Fruit fly (Drosophila melanogaster) whole organism, embryonic: ENCODE measurements around the gene term.
A peak's percentile ranks its signal among the peaks of the same experiment; 100 is the strongest.

ENCODE experiments used
- Antp ChIP-seq: fragments of 200-800 bp; sonication (Bioruptor generic); optimal IDR thresholded peaks from 3 replicates; lab custom pipeline; 2016; ENCODE audit warnings: missing biosample characterization, missing genetic modification characterization
- Bdp1 ChIP-seq: fragments of 200-800 bp; sonication (Bioruptor generic); optimal IDR thresholded peaks from 3 replicates; lab custom pipeline; 2016; ENCODE audit warnings: missing biosample characterization, missing genetic modification characterization
- CG10267 ChIP-seq: fragments of 200-800 bp; sonication (Bioruptor generic); optimal IDR thresholded peaks from 2 replicates; lab custom pipeline; 2018; ENCODE audit warnings: missing biosample characterization, mild to moderate bottlenecking, missing genetic modification characterization, moderate library complexity
- CG10366 ChIP-seq: fragments of 200-800 bp; sonication (Bioruptor generic); IDR thresholded peaks from 2 replicates; pipeline ENCODE4 v1.3.6; 2022; ENCODE audit warnings: missing biosample characterization, missing genetic modification characterization
- CG11504 ChIP-seq: fragments of 200-800 bp; sonication (Bioruptor generic); optimal IDR thresholded peaks from 3 replicates; lab custom pipeline; 2019; ENCODE audit warnings: missing biosample characterization, mild to moderate bottlenecking, missing genetic modification characterization, moderate library complexity
- CG12299 ChIP-seq: fragments of 200-800 bp; sonication (Bioruptor generic); optimal IDR thresholded peaks from 2 replicates; lab custom pipeline; 2018; ENCODE audit warnings: missing biosample characterization, mild to moderate bottlenecking, missing genetic modification characterization
- CG13624 ChIP-seq: fragments of 200-800 bp; sonication (Bioruptor generic); optimal IDR thresholded peaks from 2 replicates; lab custom pipeline; 2016; ENCODE audit warnings: missing biosample characterization, missing genetic modification characterization
- CG14667 ChIP-seq: fragments of 200-800 bp; sonication (Bioruptor generic); IDR thresholded peaks from 2 replicates; pipeline ENCODE4 v1.3.6; 2022; ENCODE audit warnings: missing biosample characterization, missing genetic modification characterization
- CG14710 ChIP-seq: fragments of 200-800 bp; sonication (Bioruptor generic); optimal IDR thresholded peaks from 3 replicates; lab custom pipeline; 2019; ENCODE audit warnings: missing biosample characterization, mild to moderate bottlenecking, missing genetic modification characterization, moderate library complexity
- CG15011 ChIP-seq: fragments of 200-800 bp; sonication (Bioruptor generic); optimal IDR thresholded peaks from 3 replicates; lab custom pipeline; 2018; ENCODE audit warnings: missing biosample characterization, mild to moderate bottlenecking, missing genetic modification characterization
- CG16779 ChIP-seq: fragments of 200-800 bp; sonication (Bioruptor generic); IDR thresholded peaks from 2 replicates; pipeline ENCODE4 v1.3.6; 2022; ENCODE audit warnings: missing biosample characterization, missing genetic modification characterization
- CG17186 ChIP-seq: fragments of 200-800 bp; sonication (Bioruptor generic); optimal IDR thresholded peaks from 3 replicates; lab custom pipeline; 2017; ENCODE audit warnings: missing biosample characterization, missing genetic modification reagents, missing genetic modification characterization
- CG30431 ChIP-seq: fragments of 200-800 bp; sonication (Bioruptor generic); optimal IDR thresholded peaks from 2 replicates; lab custom pipeline; 2017; ENCODE audit warnings: missing biosample characterization, missing genetic modification characterization
- CG33557 ChIP-seq: fragments of 200-800 bp; sonication (Bioruptor generic); optimal IDR thresholded peaks from 2 replicates; lab custom pipeline; 2019; ENCODE audit warnings: missing biosample characterization, mild to moderate bottlenecking, missing genetic modification characterization, moderate library complexity
- CG43689 ChIP-seq: fragments of 200-800 bp; sonication (Bioruptor generic); IDR thresholded peaks from 2 replicates; pipeline ENCODE4 v1.3.6; 2022; ENCODE audit warnings: missing biosample characterization, missing genetic modification characterization
- CG4617 ChIP-seq: fragments of 200-800 bp; sonication (Bioruptor generic); optimal IDR thresholded peaks from 3 replicates; lab custom pipeline; 2016; ENCODE audit warnings: missing biosample characterization, missing genetic modification characterization, borderline replicate concordance
- CG7357 ChIP-seq: fragments of 200-800 bp; sonication (Bioruptor generic); IDR thresholded peaks from 3 replicates; pipeline ENCODE4 v1.3.6; 2022; ENCODE audit warnings: missing biosample characterization, missing genetic modification characterization
- CG7372 ChIP-seq: fragments of 200-800 bp; sonication (Bioruptor generic); IDR thresholded peaks from 2 replicates; pipeline ENCODE4 v1.3.6; 2022; ENCODE audit warnings: missing biosample characterization, missing genetic modification characterization
- CG7928 ChIP-seq: fragments of 200-800 bp; sonication (Bioruptor generic); optimal IDR thresholded peaks from 2 replicates; lab custom pipeline; 2017; ENCODE audit warnings: missing biosample characterization, mild to moderate bottlenecking, missing genetic modification characterization
- CG8765 ChIP-seq: fragments of 200-800 bp; sonication (Bioruptor generic); IDR thresholded peaks from 2 replicates; pipeline ENCODE4 v1.3.6; 2022; ENCODE audit warnings: missing biosample characterization, missing genetic modification characterization
- CG9609 ChIP-seq: fragments of 200-800 bp; sonication (Bioruptor generic); optimal IDR thresholded peaks from 3 replicates; lab custom pipeline; 2016; ENCODE audit warnings: missing biosample characterization, missing genetic modification characterization
- D ChIP-seq, 2 experiments: fragments of 200-800 bp in 1 of 2; fragments of >200 bp in 1 of 2; sonication (Bioruptor generic) in 1 of 2; optimal IDR thresholded peaks; 2 replicates in 1 of 2; 3 replicates in 1 of 2; lab custom pipeline; 2017; ENCODE audit warnings: mild to moderate bottlenecking in 1 of 2, missing biosample characterization in 1 of 2, missing genetic modification characterization in 1 of 2, missing genetic modification reagents in 1 of 2
- Dfd ChIP-seq, 2 experiments: fragments of >200 bp; optimal IDR thresholded peaks; 2 replicates each; lab custom pipeline; 2017; ENCODE audit warnings: missing biosample characterization in 2 of 2, missing genetic modification characterization in 2 of 2
- Dll ChIP-seq: fragments of 200-800 bp; sonication (Bioruptor generic); IDR thresholded peaks from 4 replicates; pipeline ENCODE4 v1.3.6; 2022; ENCODE audit warnings: missing biosample characterization, missing genetic modification characterization; ENCODE audit not compliant: partially characterized antibody
- Dp ChIP-seq: fragments of 200-800 bp; sonication (Bioruptor generic); optimal IDR thresholded peaks from 2 replicates; lab custom pipeline; 2018; ENCODE audit warnings: missing biosample characterization, mild to moderate bottlenecking, missing genetic modification characterization, moderate library complexity
- HLH4C ChIP-seq: fragments of 200-800 bp; sonication (Bioruptor generic); IDR thresholded peaks from 3 replicates; pipeline ENCODE4 v1.3.6; 2022; ENCODE audit warnings: missing biosample characterization, missing genetic modification characterization; ENCODE audit not compliant: partially characterized antibody
- Myb ChIP-seq: fragments of 200-800 bp; sonication (Bioruptor generic); optimal IDR thresholded peaks from 2 replicates; lab custom pipeline; 2016; ENCODE audit warnings: missing biosample characterization, missing genetic modification characterization
- Nf-YC ChIP-seq: fragments of 200-800 bp; optimal IDR thresholded peaks from 3 replicates; lab custom pipeline; 2019; ENCODE audit warnings: missing biosample characterization, mild to moderate bottlenecking, missing genetic modification characterization, moderate library complexity
- Spps ChIP-seq: fragments of 200-800 bp; sonication (Bioruptor generic); optimal IDR thresholded peaks from 2 replicates; lab custom pipeline; 2018; ENCODE audit warnings: missing biosample characterization, mild to moderate bottlenecking, missing genetic modification characterization
- ase ChIP-seq: fragments of 200-800 bp; sonication (Bioruptor generic); IDR thresholded peaks from 3 replicates; pipeline ENCODE4 v1.3.6; 2022; ENCODE audit warnings: missing biosample characterization, missing genetic modification characterization
- cas ChIP-seq: fragments of 200-800 bp; sonication (Bioruptor generic); IDR thresholded peaks from 2 replicates; pipeline ENCODE4 v1.3.6; 2022; ENCODE audit warnings: missing biosample characterization, missing genetic modification characterization
- chm ChIP-seq: fragments of 200-800 bp; sonication (Bioruptor generic); IDR thresholded peaks from 2 replicates; pipeline ENCODE4 v1.3.6; 2022; ENCODE audit warnings: missing biosample characterization, missing genetic modification characterization
- cwo ChIP-seq: fragments of 200-800 bp; sonication (Bioruptor generic); optimal IDR thresholded peaks from 3 replicates; lab custom pipeline; 2017; ENCODE audit warnings: missing biosample characterization, missing genetic modification characterization, mild to moderate bottlenecking, moderate library complexity, missing genetic modification reagents
- dan ChIP-seq: fragments of 200-800 bp; sonication (Bioruptor generic); IDR thresholded peaks from 2 replicates; pipeline ENCODE4 v1.3.6; 2022; ENCODE audit warnings: missing biosample characterization, missing genetic modification characterization
- dpn ChIP-seq, 2 experiments: fragments of 200-800 bp; sonication (Bioruptor generic); optimal IDR thresholded peaks; 3 replicates each; lab custom pipeline; 2016; ENCODE audit warnings: missing biosample characterization in 2 of 2, missing genetic modification characterization in 2 of 2
- dysf ChIP-seq: fragments of 200-800 bp; sonication (Bioruptor generic); IDR thresholded peaks from 3 replicates; pipeline ENCODE4 v1.3.6; 2022; ENCODE audit warnings: missing biosample characterization, missing genetic modification characterization
- fd3F ChIP-seq: fragments of 200-800 bp; sonication (Bioruptor generic); optimal IDR thresholded peaks from 2 replicates; lab custom pipeline; 2018; ENCODE audit warnings: missing biosample characterization, mild to moderate bottlenecking, missing genetic modification characterization, moderate library complexity
- fu2 ChIP-seq: fragments of 200-800 bp; sonication (Bioruptor generic); optimal IDR thresholded peaks from 2 replicates; lab custom pipeline; 2016; ENCODE audit warnings: missing biosample characterization, missing genetic modification characterization
- lilli ChIP-seq: fragments of 200-800 bp; sonication (Bioruptor generic); optimal IDR thresholded peaks from 3 replicates; lab custom pipeline; 2016; ENCODE audit warnings: missing biosample characterization, missing genetic modification characterization
- luna ChIP-seq: fragments of 200-800 bp; sonication (Bioruptor generic); optimal IDR thresholded peaks from 2 replicates; lab custom pipeline; 2016; ENCODE audit warnings: missing biosample characterization, missing genetic modification characterization
- peb ChIP-seq: fragments of 200-800 bp; sonication (Bioruptor generic); IDR thresholded peaks from 2 replicates; pipeline ENCODE4 v1.3.6; 2022; ENCODE audit warnings: missing biosample characterization, missing genetic modification characterization
- pnt ChIP-seq: fragments of 200-800 bp; sonication (Bioruptor generic); optimal IDR thresholded peaks from 3 replicates; lab custom pipeline; 2016; ENCODE audit warnings: missing biosample characterization, missing genetic modification characterization
- repo ChIP-seq: fragments of 200-800 bp; sonication (Bioruptor generic); optimal IDR thresholded peaks from 2 replicates; lab custom pipeline; 2016; ENCODE audit warnings: missing biosample characterization, missing genetic modification characterization
- sqz ChIP-seq: fragments of 200-800 bp; sonication (Bioruptor generic); optimal IDR thresholded peaks from 3 replicates; lab custom pipeline; 2018; ENCODE audit warnings: missing biosample characterization, mild to moderate bottlenecking, missing genetic modification characterization
- tgo ChIP-seq: fragments of 200-800 bp; sonication (Bioruptor generic); IDR thresholded peaks from 3 replicates; pipeline ENCODE4 v1.3.6; 2022; ENCODE audit warnings: missing biosample characterization, missing genetic modification characterization
- trem ChIP-seq: fragments of 200-800 bp; optimal IDR thresholded peaks from 3 replicates; lab custom pipeline; 2019; ENCODE audit warnings: missing biosample characterization, mild to moderate bottlenecking, missing genetic modification characterization, moderate library complexity
- vvl ChIP-seq: fragments of 200-800 bp; sonication (Bioruptor generic); IDR thresholded peaks from 2 replicates; pipeline ENCODE4 v1.3.6; 2022; ENCODE audit warnings: missing biosample characterization, missing genetic modification characterization
- zen2 ChIP-seq: fragments of 200-800 bp; sonication (Bioruptor generic); IDR thresholded peaks from 3 replicates; pipeline ENCODE4 v1.3.6; 2022; ENCODE audit warnings: missing biosample characterization, missing genetic modification characterization; ENCODE audit not compliant: partially characterized antibody

term gene

DNA sequence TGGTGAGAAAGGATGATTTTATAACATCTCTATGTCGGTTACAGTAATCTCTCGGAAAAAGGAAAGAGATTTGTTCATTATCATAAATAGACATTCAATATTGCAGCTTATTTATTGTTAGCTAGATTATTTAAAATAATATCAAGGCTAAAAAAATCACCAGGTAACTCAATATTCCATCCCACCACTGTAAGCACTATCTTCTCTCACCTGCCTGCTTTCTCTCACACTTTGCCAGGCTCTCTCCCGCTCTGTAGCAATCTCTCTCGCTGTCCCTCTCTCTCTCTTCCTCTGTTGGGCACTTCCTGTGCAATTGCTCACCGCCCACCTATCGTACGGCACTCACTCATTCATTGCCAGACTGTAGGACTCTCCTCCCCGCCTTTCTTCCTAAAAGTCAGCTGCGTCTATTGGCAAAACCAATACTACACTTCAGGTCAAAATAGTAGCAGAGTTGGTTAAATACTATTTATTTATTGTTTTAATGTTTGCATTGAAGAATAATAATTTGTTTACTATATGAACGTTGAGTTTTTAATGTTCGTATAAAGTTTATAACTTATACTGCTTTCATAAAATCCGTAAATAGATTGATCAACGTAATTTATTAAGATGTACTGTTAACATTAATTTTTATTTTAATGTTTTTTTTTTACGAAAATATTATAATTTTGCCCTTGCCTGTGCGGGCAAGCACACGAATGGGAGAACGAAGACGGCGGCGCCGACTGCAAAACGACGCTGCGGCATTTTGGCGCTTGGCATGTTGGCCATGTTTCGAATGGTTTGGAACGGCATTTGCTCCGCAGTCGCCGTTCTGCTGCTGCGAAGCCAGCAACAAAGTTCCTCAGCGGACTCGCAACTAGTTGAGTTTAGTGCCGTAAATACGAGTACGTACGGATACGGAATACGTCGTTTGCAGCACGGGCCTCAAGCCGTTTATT lies 47.3 kb upstream of the term start (continued):
- TF ChIP-seq chm (GFP tag; lab: Robert Waterston, UW) (peak; percentile 97; the same call in 1 of the 2 replicates), Bdp1 (GFP tag; lab: Kevin White, UChicago) (peak; percentile 77), Spps (tag; lab: Kevin White, UChicago) (peak; percentile 63), CG11504 (tag; lab: Kevin White, UChicago) (peak; percentile 93), Dfd (GFP tag; optimal IDR thresholded peaks at IDR 0.05; lab: Kevin White, UChicago) (peak in 1 of 2 experiments; percentile 92), CG9609 (GFP tag; lab: Kevin White, UChicago) (peak; percentile 92), CG7928 (GFP tag; lab: Kevin White, UChicago) (peak; percentile 74), ase (GFP tag; lab: Robert Waterston, UW) (peak; percentile 98), HLH4C (GFP tag; lab: Robert Waterston, UW) (no peak), Myb (GFP tag; lab: Kevin White, UChicago) (peak; percentile 73), CG8765 (GFP tag; lab: Robert Waterston, UW) (peak; percentile 95), CG12299 (tag; lab: Kevin White, UChicago) (peak; percentile 90), sqz (peak; percentile 74), CG10267 (tag; lab: Kevin White, UChicago) (peak; percentile 85), CG4617 (GFP tag; lab: Kevin White, UChicago) (peak; percentile 76), CG16779 (peak; percentile 98), Dp (GFP tag; lab: Kevin White, UChicago) (peak; percentile 0), CG14667 (GFP tag; lab: Robert Waterston, UW) (peak; percentile 97), zen2 (GFP tag; lab: Robert Waterston, UW) (no peak), D (optimal IDR thresholded peaks at IDR 0.05; lab: Kevin White, UChicago) (no peak), D (GFP tag; optimal IDR thresholded peaks at IDR 0.05; lab: Kevin White, UChicago) (peak; percentile 67), cwo (peak; percentile 90), CG15011 (GFP tag; lab: Kevin White, UChicago) (peak; percentile 83), CG43689 (GFP tag; lab: Robert Waterston, UW) (peak; percentile 91), peb (GFP tag; lab: Robert Waterston, UW) (peak; percentile 92), trem (peak; percentile 23), Dll (GFP tag; lab: Robert Waterston, UW) (no peak), Nf-YC (tag; lab: Kevin White, UChicago) (peak; percentile 60), vvl (GFP tag; lab: Robert Waterston, UW) (peak; percentile 99), CG33557 (GFP tag; lab: Kevin White, UChicago) (peak; percentile 27), fd3F (GFP tag; lab: Kevin White, UChicago) (peak; percentile 93), CG10366 (peak; percentile 98), dysf (peak; percentile 98), dpn (GFP tag; optimal IDR thresholded peaks at IDR 0.05; lab: Kevin White, UChicago) (peak; percentile 92 to 97), Antp (GFP tag; lab: Kevin White, UChicago) (peak; percentile 72), cas (GFP tag; lab: Robert Waterston, UW) (peak; percentile 96), luna (GFP tag; lab: Kevin White, UChicago) (peak; percentile 95), CG7357 (GFP tag; lab: Robert Waterston, UW) (peak; percentile 88), CG17186 (peak; percentile 35), lilli (GFP tag; lab: Kevin White, UChicago) (peak; percentile 96), tgo (GFP tag; lab: Robert Waterston, UW) (peak; percentile 98), dan (GFP tag; lab: Robert Waterston, UW) (peak; percentile 83), CG7372 (GFP tag; lab: Robert Waterston, UW) (peak; percentile 97), repo (peak; percentile 91), CG14710 (peak; percentile 78), CG30431 (GFP tag; lab: Kevin White, UChicago) (peak; percentile 82), fu2 (GFP tag; lab: Kevin White, UChicago) (peak; percentile 95), pnt (GFP tag; lab: Kevin White, UChicago) (peak; percentile 75), CG13624 (GFP tag; lab: Kevin White, UChicago) (peak; percentile 97)
